Worm (Caenorhabditis elegans) whole organism, L1 larva: Measurements from ENCODE around the gene scav-2.

Experiments used
- alr-1 ChIP-seq: fragments of 200-800 bp; sonication (Bioruptor generic); optimal IDR thresholded peaks from 2 replicates; lab custom pipeline; 2018; ENCODE audit warnings: borderline replicate concordance, mild to moderate bottlenecking, missing genetic modification characterization, missing compliant biosample characterization
- ceh-82 ChIP-seq, 3 experiments: fragments of 150-350 bp in 1 of 3; sonication (generic microtip) in 2 of 3; optimal IDR thresholded peaks; 2 replicates each; lab custom pipeline; 2014 to 2017; ENCODE audit warnings: missing biosample characterization in 3 of 3, missing genetic modification characterization in 3 of 3
- egl-27 ChIP-seq, 2 experiments: fragments of 150-350 bp in 1 of 2; sonication (generic microtip); optimal IDR thresholded peaks; 3 replicates each; lab custom pipeline; 2017 to 2018; ENCODE audit warnings: missing biosample characterization in 2 of 2, missing genetic modification characterization in 2 of 2, missing genetic modification reagents in 2 of 2
- nhr-11 ChIP-seq: fragments of 150-350 bp; optimal IDR thresholded peaks from 2 replicates; lab custom pipeline; 2014; ENCODE audit warnings: missing biosample characterization, missing genetic modification characterization
- nhr-12 ChIP-seq: sonication (generic microtip); optimal IDR thresholded peaks from 2 replicates; lab custom pipeline; 2017; ENCODE audit warnings: missing biosample characterization, missing genetic modification characterization
- unc-62 ChIP-seq: fragments of 150-350 bp; optimal IDR thresholded peaks from 2 replicates; lab custom pipeline; 2014; ENCODE audit warnings: missing biosample characterization, missing genetic modification reagents, missing genetic modification characterization

DNA sequence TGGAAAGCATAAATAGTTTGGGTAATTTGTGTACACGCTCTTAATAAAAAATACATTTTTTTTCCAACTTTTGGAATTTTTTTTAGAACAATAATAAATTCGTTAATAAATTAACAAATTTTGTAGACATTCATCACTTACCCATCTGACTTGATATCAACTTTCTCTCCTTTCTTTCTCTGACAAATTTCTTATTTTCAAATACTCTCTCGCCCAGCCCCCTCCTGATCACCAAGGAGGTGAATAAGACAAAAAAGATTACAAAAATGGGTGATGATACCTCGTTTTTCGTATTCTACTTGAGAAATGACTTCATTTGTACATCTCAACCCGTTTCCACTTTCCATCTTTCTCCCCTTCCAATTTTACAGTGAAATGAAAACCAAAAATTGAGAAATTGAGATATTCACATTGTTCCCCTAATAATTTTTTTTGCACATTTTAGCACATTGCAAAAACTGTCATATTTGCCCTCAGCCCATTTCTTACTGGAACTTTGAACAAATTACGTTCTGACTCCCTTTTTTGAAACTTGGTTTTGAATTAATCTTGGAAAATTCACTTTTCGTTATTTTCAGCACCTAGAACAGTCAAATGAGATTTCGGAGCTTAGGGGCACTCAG, 20.6 kb upstream of the scav-2 start, which contains the start of gene osm-7:
- TF ChIP-seq egl-27 (tag; optimal IDR thresholded peaks at IDR 0.05; lab: Kevin White, UChicago) = no peak
- no peak for TF ChIP-seq ceh-82 (tag; optimal IDR thresholded peaks at IDR 0.05; lab: Kevin White, UChicago)
- TF ChIP-seq nhr-11 (tag; lab: Kevin White, UChicago) = no peak
- no peak for TF ChIP-seq alr-1
- TF ChIP-seq unc-62 = no peak
- TF ChIP-seq nhr-12 = no peak
